Fruit fly (Drosophila melanogaster) whole organism, prepupa: ENCODE results near the gene fd19B.
"Not testable (repeated sequence)": the region's sequence is repeated elsewhere in the genome, so short reads cannot be mapped to it uniquely, and the experiment has no call there.

ENCODE experiments used
- CG11762 ChIP-seq: fragments of 200-800 bp; sonication (Bioruptor generic); optimal IDR thresholded peaks from 3 replicates; lab custom pipeline; 2016; ENCODE audit warnings: missing biosample characterization, missing genetic modification characterization; ENCODE audit not compliant: insufficient read depth
- CG16779 ChIP-seq: fragments of 200-800 bp; sonication (Bioruptor generic); optimal IDR thresholded peaks from 3 replicates; lab custom pipeline; 2017; ENCODE audit warnings: missing biosample characterization, mild to moderate bottlenecking, missing genetic modification characterization
- CG3032 ChIP-seq: fragments of 200-800 bp; optimal IDR thresholded peaks from 2 replicates; lab custom pipeline; 2019; ENCODE audit warnings: missing biosample characterization, mild to moderate bottlenecking, missing genetic modification characterization, moderate library complexity
- CG3919 ChIP-seq: fragments of 200-800 bp; sonication (Bioruptor generic); optimal IDR thresholded peaks from 3 replicates; lab custom pipeline; 2016; ENCODE audit warnings: missing biosample characterization, missing genetic modification characterization
- CG6854 ChIP-seq: fragments of 200-800 bp; sonication (Bioruptor generic); optimal IDR thresholded peaks from 2 replicates; lab custom pipeline; 2017; ENCODE audit warnings: missing biosample characterization, mild to moderate bottlenecking, missing genetic modification characterization
- Ets21C ChIP-seq: fragments of 200-800 bp; sonication (Bioruptor generic); optimal IDR thresholded peaks from 3 replicates; lab custom pipeline; 2016; ENCODE audit warnings: missing biosample characterization, missing genetic modification characterization
- Lpt ChIP-seq: fragments of 200-800 bp; sonication (Bioruptor generic); optimal IDR thresholded peaks from 3 replicates; lab custom pipeline; 2016; ENCODE audit warnings: missing biosample characterization, missing genetic modification characterization
- cyc ChIP-seq: fragments of 200-800 bp; sonication (Bioruptor generic); optimal IDR thresholded peaks from 3 replicates; lab custom pipeline; 2016; ENCODE audit warnings: missing biosample characterization, missing genetic modification characterization
- fkh ChIP-seq: fragments of 200-800 bp; sonication (Bioruptor generic); optimal IDR thresholded peaks from 3 replicates; lab custom pipeline; 2017; ENCODE audit warnings: missing biosample characterization, mild to moderate bottlenecking, missing genetic modification characterization, moderate library complexity
- topi ChIP-seq: fragments of 200-800 bp; sonication (Bioruptor generic); optimal IDR thresholded peaks from 3 replicates; lab custom pipeline; 2016; ENCODE audit warnings: missing biosample characterization, missing genetic modification characterization
- vri ChIP-seq: fragments of 200-800 bp; sonication (Bioruptor generic); optimal IDR thresholded peaks from 3 replicates; lab custom pipeline; 2016; ENCODE audit warnings: missing biosample characterization, mild to moderate bottlenecking, missing genetic modification characterization

DNA sequence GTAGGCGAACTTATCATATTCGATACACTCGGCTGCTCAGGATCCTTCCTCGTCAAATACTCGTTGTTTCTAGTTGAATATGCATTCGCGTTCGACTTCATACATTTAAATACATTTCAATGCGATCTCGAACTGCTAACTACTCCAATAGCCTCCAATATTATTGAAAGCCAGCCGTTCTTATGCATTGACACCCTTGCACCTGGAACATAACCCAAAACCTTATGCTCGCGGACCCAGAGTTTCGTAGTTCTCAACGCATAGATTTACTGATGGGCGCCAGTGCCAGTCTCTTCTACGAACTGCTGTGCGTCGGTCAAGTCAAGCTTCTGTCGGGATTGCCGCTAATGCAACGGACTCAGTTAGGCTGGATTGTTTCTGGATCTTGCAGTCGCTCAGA, 4.2 kb upstream of the fd19B start, which contains the start of gene CG42581:
- TF ChIP-seq CG16779 (tag; lab: Kevin White, UChicago); vri; Ets21C (GFP tag; lab: Kevin White, UChicago); cyc (GFP tag; lab: Kevin White, UChicago); CG6854; CG3919 (GFP tag; lab: Kevin White, UChicago); CG3032; Lpt (GFP tag; lab: Kevin White, UChicago); topi (GFP tag; lab: Kevin White, UChicago); fkh; CG11762: not testable (repeated sequence)
